Worm (Caenorhabditis elegans): Measurements from ENCODE around the gene clec-132.

- no peak for TF ChIP-seq unc-62 (GFP tag; optimal IDR thresholded peaks at IDR 0.05 in 1 of 2)
- no peak for TF ChIP-seq unc-62 (tag; optimal IDR thresholded peaks at IDR 0.05)
- TF ChIP-seq spr-3 (GFP tag; optimal IDR thresholded peaks at IDR 0.05): no peak
Measured at ce11 chrII:3622014-3622413, 45.2 kb downstream of the clec-132 start, which contains the start of gene M151.7.

Measured in whole organism, L4 larva.